Fruit fly (Drosophila melanogaster): ENCODE results near the gene CG42342.

dm6 chr3R:16498859-16499258 is 3.7 kb upstream of the CG42342 start, which contains the start of gene Gr89a:
- TF ChIP-seq CG1620 (GFP tag; optimal IDR thresholded peaks at IDR 0.05): no peak
- no peak for TF ChIP-seq CG7045 (GFP tag; optimal IDR thresholded peaks at IDR 0.05)
- no peak for TF ChIP-seq CG33017 (tag; optimal IDR thresholded peaks at IDR 0.05)
- TF ChIP-seq CG5204 (GFP tag; optimal IDR thresholded peaks at IDR 0.05): no peak
